Worm (Caenorhabditis elegans): ENCODE measurements around the gene K07H8.9.

ce11 chrIV:8252856-8253255 is 33.4 kb downstream of the K07H8.9 start:
- TF ChIP-seq lin-13 (GFP tag; optimal IDR thresholded peaks at IDR 0.05) (peak; percentile 79), mdl-1 (tag; optimal IDR thresholded peaks at IDR 0.05) (peak; percentile 1 to 71), nhr-77 (tag; optimal IDR thresholded peaks at IDR 0.05) (peak; percentile 6), fkh-10 (GFP tag; optimal IDR thresholded peaks at IDR 0.05) (no peak), ceh-32 (tag; optimal IDR thresholded peaks at IDR 0.05; ENCODE audit: poor library complexity) (no peak)
